Fruit fly (Drosophila melanogaster): Measurements from ENCODE around the gene croc.

croc gene

dm6 chr3L:21515823-21516715, 39.8 kb upstream of the croc start, which contains the start of the genes SAK and Cdk12:
Gene SAK (minus strand): TSS chr3L:21515887.
Gene Cdk12 (plus strand): TSS chr3L:21516306.
- TF ChIP-seq E2f1 (GFP tag; IDR thresholded peaks at IDR 0.05) (peak; percentile 82), B-H1 (GFP tag; IDR thresholded peaks at IDR 0.05) (peak; percentile 61), CoRest (tag; optimal IDR thresholded peaks at IDR 0.05) (peak; percentile 91), twi (tag; optimal IDR thresholded peaks at IDR 0.05) (peak; percentile 71), CG2889 (GFP tag; IDR thresholded peaks at IDR 0.05) (peak; percentile 81; the same call in 2 of the 3 replicates), esg (GFP tag; conservative IDR thresholded peaks at IDR 0.05) (peak; percentile 75), CG11085 (GFP tag; IDR thresholded peaks at IDR 0.05) (peak; percentile 81), CG4424 (GFP tag; optimal IDR thresholded peaks at IDR 0.05) (peak; percentile 85), lbe (GFP tag; optimal IDR thresholded peaks at IDR 0.05) (peak; percentile 65), bcd (GFP tag; optimal IDR thresholded peaks at IDR 0.05) (peak; percentile 91), aop (GFP tag; IDR thresholded peaks at IDR 0.05) (peak; percentile 47; the same call in 1 of the 2 replicates), CG33557 (GFP tag; optimal IDR thresholded peaks at IDR 0.05) (peak; percentile 85), Tbp (GFP tag; optimal IDR thresholded peaks at IDR 0.05) (no peak), sim (GFP tag; IDR thresholded peaks at IDR 0.05) (no peak), kay (GFP tag; optimal IDR thresholded peaks at IDR 0.05) (peak; percentile 83), chinmo (GFP tag; IDR thresholded peaks at IDR 0.05; ENCODE audit: partially characterized antibody) (peak; percentile 71; the same call in 1 of the 4 replicates), Lhr (GFP tag; optimal IDR thresholded peaks at IDR 0.05) (peak; percentile 65), CG17912 (GFP tag; optimal IDR thresholded peaks at IDR 0.05) (peak; percentile 44), CG2875 (GFP tag; optimal IDR thresholded peaks at IDR 0.05) (peak; percentile 63), CG10959 (GFP tag; IDR thresholded peaks at IDR 0.05) (no peak; the same call in 1 of the 2 replicates), B-H2 (GFP tag; optimal IDR thresholded peaks at IDR 0.05) (peak; percentile 92), wdn (GFP tag; IDR thresholded peaks at IDR 0.05) (peak; percentile 76), CG15514 (GFP tag; optimal IDR thresholded peaks at IDR 0.05) (peak; percentile 84), ATbp (GFP tag; optimal IDR thresholded peaks at IDR 0.05) (peak; percentile 40), grau (tag; optimal IDR thresholded peaks at IDR 0.05) (peak; percentile 92), eyg (GFP tag; optimal IDR thresholded peaks at IDR 0.05) (no peak), CG10431 (GFP tag; optimal IDR thresholded peaks at IDR 0.05) (peak; percentile 38), CG3838 (GFP tag; optimal IDR thresholded peaks at IDR 0.05) (peak; percentile 47), Dip3 (GFP tag; optimal IDR thresholded peaks at IDR 0.05) (peak; percentile 71), Oli (tag; optimal IDR thresholded peaks at IDR 0.05) (peak; percentile 84), ara (GFP tag; IDR thresholded peaks at IDR 0.05) (peak; percentile 74), CG43689 (GFP tag; IDR thresholded peaks at IDR 0.05) (0 out of 2 replicates have a peak, but pooled peaks have one; percentile 34), CG12104 (GFP tag; optimal IDR thresholded peaks at IDR 0.05) (peak; percentile 91), danr (GFP tag; IDR thresholded peaks at IDR 0.05) (peak; percentile 77), Ptx1 (GFP tag; IDR thresholded peaks at IDR 0.05) (peak; percentile 88), CG32532 (GFP tag; IDR thresholded peaks at IDR 0.05) (peak; percentile 87), fd64A (GFP tag; optimal IDR thresholded peaks at IDR 0.05) (peak; percentile 16), gce (GFP tag; IDR thresholded peaks at IDR 0.05) (0 out of 3 replicates have a peak, but pooled peaks have one; percentile 30), CG12391 (tag; optimal IDR thresholded peaks at IDR 0.05) (peak; percentile 91), hth (optimal IDR thresholded peaks at IDR 0.05) (no peak), gsb-n (tag; optimal IDR thresholded peaks at IDR 0.05) (peak; percentile 82), CG12659 (GFP tag; optimal IDR thresholded peaks at IDR 0.05) (peak; percentile 91), CG6765 (GFP tag; optimal IDR thresholded peaks at IDR 0.05) (peak; percentile 76), NC2α (GFP tag; optimal IDR thresholded peaks at IDR 0.05) (no peak), CG9932 (GFP tag; IDR thresholded peaks at IDR 0.05) (peak; percentile 90), amos (GFP tag; IDR thresholded peaks at IDR 0.05; ENCODE audit: partially characterized antibody) (peak; percentile 52), sug (tag; optimal IDR thresholded peaks at IDR 0.05) (peak; percentile 87), CG4730 (GFP tag; IDR thresholded peaks at IDR 0.05) (no peak; the same call in 1 of the 2 replicates), HLH54F (GFP tag; optimal IDR thresholded peaks at IDR 0.05) (peak; percentile 74)
